Worm (Caenorhabditis elegans) whole organism, young adult: ENCODE results near the gene tbc-9.

ENCODE experiments used
- B0019.2 ChIP-seq: fragments of 200-800 bp; sonication (Bioruptor generic); conservative IDR thresholded peaks from 2 replicates; pipeline ENCODE4 v1.3.6; 2022; ENCODE audit warnings: missing genetic modification reagents, missing genetic modification characterization, missing compliant biosample characterization
- B0261.1 ChIP-seq: sonication (generic microtip); optimal IDR thresholded peaks from 2 replicates; lab custom pipeline; 2016; ENCODE audit warnings: mild to moderate bottlenecking, missing genetic modification characterization, moderate library complexity, missing compliant biosample characterization
- C06A6.2 ChIP-seq: fragments of 200-800 bp; sonication (Bioruptor generic); conservative IDR thresholded peaks from 2 replicates; pipeline ENCODE4 v1.3.6; 2022; ENCODE audit warnings: missing genetic modification characterization, missing compliant biosample characterization
- D2030.7 ChIP-seq: fragments of 200-800 bp; sonication (Bioruptor generic); IDR thresholded peaks from 2 replicates; pipeline ENCODE4 v1.3.6; 2022; ENCODE audit warnings: missing genetic modification reagents, missing genetic modification characterization, missing compliant biosample characterization
- F39B2.1 ChIP-seq: fragments of 200-800 bp; sonication (Bioruptor generic); IDR thresholded peaks from 2 replicates; pipeline ENCODE4 v1.3.6; 2022; ENCODE audit warnings: missing genetic modification reagents, missing genetic modification characterization, missing compliant biosample characterization
- F57C9.4 ChIP-seq: sonication (generic microtip); optimal IDR thresholded peaks from 2 replicates; lab custom pipeline; 2017; ENCODE audit warnings: mild to moderate bottlenecking, missing genetic modification characterization, missing compliant biosample characterization
- Y56A3A.18 ChIP-seq: fragments of 200-800 bp; sonication (Bioruptor generic); IDR thresholded peaks from 2 replicates; pipeline ENCODE4 v1.3.6; 2022; ENCODE audit warnings: missing genetic modification reagents, missing genetic modification characterization, missing compliant biosample characterization
- Y67H2A.10 ChIP-seq: fragments of 200-800 bp; sonication (Bioruptor generic); conservative IDR thresholded peaks from 2 replicates; pipeline ENCODE4 v1.3.6; 2022; ENCODE audit warnings: missing genetic modification reagents, missing genetic modification characterization, missing compliant biosample characterization
- Y95B8A.8 ChIP-seq: fragments of 200-800 bp; sonication (Bioruptor generic); IDR thresholded peaks from 2 replicates; pipeline ENCODE4 v1.3.6; 2022; ENCODE audit warnings: missing genetic modification reagents, missing genetic modification characterization, missing compliant biosample characterization
- ZK185.1 ChIP-seq: sonication (generic microtip); optimal IDR thresholded peaks from 2 replicates; lab custom pipeline; 2016; ENCODE audit warnings: mild to moderate bottlenecking, missing genetic modification characterization, missing compliant biosample characterization; ENCODE audit not compliant: poor library complexity, severe bottlenecking
- attf-6 ChIP-seq: fragments of 200-800 bp; sonication (Bioruptor generic); IDR thresholded peaks from 2 replicates; pipeline ENCODE4 v1.3.6; 2022; ENCODE audit warnings: missing genetic modification reagents, missing genetic modification characterization, missing compliant biosample characterization
- ccch-3 ChIP-seq: fragments of 200-800 bp; sonication (Bioruptor generic); optimal IDR thresholded peaks from 2 replicates; lab custom pipeline; 2018; ENCODE audit warnings: mild to moderate bottlenecking, missing genetic modification characterization, missing compliant biosample characterization
- cebp-1 ChIP-seq, 2 experiments: fragments of 200-800 bp in 1 of 2; sonication (Bioruptor generic) in 1 of 2; sonication (generic microtip) in 1 of 2; IDR thresholded peaks in 1 of 2; optimal IDR thresholded peaks in 1 of 2; 2 replicates each; pipeline versions ENCODE4 v1.3.6 to Lab custom; 2017 to 2022; ENCODE audit warnings: missing compliant biosample characterization in 2 of 2, missing genetic modification characterization in 2 of 2, mild to moderate bottlenecking in 1 of 2, missing genetic modification reagents in 1 of 2, moderate library complexity in 1 of 2
- cebp-2 ChIP-seq: fragments of 200-800 bp; sonication (Bioruptor generic); IDR thresholded peaks from 2 replicates; pipeline ENCODE4 v1.3.6; 2022; ENCODE audit warnings: missing genetic modification characterization, missing compliant biosample characterization
- ceh-100 ChIP-seq: fragments of 200-800 bp; sonication (Bioruptor generic); IDR thresholded peaks from 2 replicates; pipeline ENCODE4 v1.3.6; 2022; ENCODE audit warnings: missing genetic modification reagents, missing genetic modification characterization, missing compliant biosample characterization
- ceh-40 ChIP-seq: fragments of 200-800 bp; sonication (Bioruptor generic); IDR thresholded peaks from 2 replicates; pipeline ENCODE4 v1.3.6; 2022; ENCODE audit warnings: missing genetic modification characterization, missing compliant biosample characterization
- ceh-79 ChIP-seq: sonication (generic microtip); optimal IDR thresholded peaks from 2 replicates; lab custom pipeline; 2017; ENCODE audit warnings: mild to moderate bottlenecking, missing genetic modification characterization, missing compliant biosample characterization
- dpff-1 ChIP-seq: sonication (generic microtip); optimal IDR thresholded peaks from 2 replicates; lab custom pipeline; 2017; ENCODE audit warnings: mild to moderate bottlenecking, missing genetic modification characterization, missing compliant biosample characterization
- ekl-4 ChIP-seq: fragments of 200-800 bp; sonication (Bioruptor generic); IDR thresholded peaks from 2 replicates; pipeline ENCODE4 v1.3.6; 2022; ENCODE audit warnings: missing genetic modification reagents, missing genetic modification characterization, missing compliant biosample characterization
- ets-4 ChIP-seq: fragments of 200-800 bp; sonication (Bioruptor generic); optimal IDR thresholded peaks from 2 replicates; lab custom pipeline; 2018; ENCODE audit warnings: mild to moderate bottlenecking, missing genetic modification characterization, missing compliant biosample characterization
- fkh-3 ChIP-seq: sonication (generic microtip); optimal IDR thresholded peaks from 2 replicates; lab custom pipeline; 2016; ENCODE audit warnings: mild to moderate bottlenecking, missing genetic modification characterization, missing compliant biosample characterization
- hlh-12 ChIP-seq: sonication (generic microtip); optimal IDR thresholded peaks from 2 replicates; lab custom pipeline; 2016; ENCODE audit warnings: missing genetic modification characterization, missing compliant biosample characterization
- let-607 ChIP-seq, 2 experiments: fragments of 200-800 bp in 1 of 2; sonication (Bioruptor generic) in 1 of 2; sonication (generic microtip) in 1 of 2; optimal IDR thresholded peaks; 2 replicates each; lab custom pipeline; 2016 to 2018; ENCODE audit warnings: mild to moderate bottlenecking in 2 of 2, missing compliant biosample characterization in 2 of 2, missing genetic modification characterization in 2 of 2, moderate library complexity in 2 of 2, missing genotype in 1 of 2
- lin-35 ChIP-seq, 3 experiments: fragments of 150-350 bp in 2 of 3; sonication (generic microtip) in 1 of 3; optimal IDR thresholded peaks; 2 replicates each; lab custom pipeline; 2014 to 2018; ENCODE audit warnings: missing biosample characterization in 3 of 3, missing genetic modification characterization in 3 of 3, missing genetic modification reagents in 3 of 3
- lsl-1 ChIP-seq: fragments of 200-800 bp; sonication (Bioruptor generic); optimal IDR thresholded peaks from 2 replicates; lab custom pipeline; 2018; ENCODE audit warnings: mild to moderate bottlenecking, missing genetic modification characterization, moderate library complexity, missing compliant biosample characterization
- lsy-27 ChIP-seq: sonication (generic microtip); optimal IDR thresholded peaks from 2 replicates; lab custom pipeline; 2017; ENCODE audit warnings: missing genetic modification characterization, mild to moderate bottlenecking, missing compliant biosample characterization, antibody characterized with exemption, missing genotype, borderline replicate concordance; ENCODE audit not compliant: insufficient read depth
- madf-3 ChIP-seq: fragments of 200-800 bp; sonication (Bioruptor generic); IDR thresholded peaks from 2 replicates; pipeline ENCODE4 v1.3.6; 2022; ENCODE audit warnings: missing genetic modification reagents, missing genetic modification characterization, missing compliant biosample characterization
- madf-6 ChIP-seq: fragments of 200-800 bp; sonication (Bioruptor generic); IDR thresholded peaks from 2 replicates; pipeline ENCODE4 v1.3.6; 2022; ENCODE audit warnings: missing genetic modification reagents, missing genetic modification characterization, missing compliant biosample characterization
- madf-8 ChIP-seq: fragments of 200-800 bp; sonication (Bioruptor generic); conservative IDR thresholded peaks from 2 replicates; pipeline ENCODE4 v1.3.6; 2022; ENCODE audit warnings: missing genetic modification reagents, missing genetic modification characterization, missing compliant biosample characterization
- mel-28 ChIP-seq: sonication (generic microtip); optimal IDR thresholded peaks from 2 replicates; lab custom pipeline; 2016; ENCODE audit warnings: borderline replicate concordance, mild to moderate bottlenecking, missing genetic modification characterization, missing compliant biosample characterization
- nfya-1 ChIP-seq: sonication (generic microtip); optimal IDR thresholded peaks from 2 replicates; lab custom pipeline; 2017; ENCODE audit warnings: antibody characterized with exemption, missing compliant biosample characterization, missing genetic modification characterization, borderline replicate concordance; ENCODE audit not compliant: insufficient read depth
- nhr-80 ChIP-seq: sonication (generic microtip); optimal IDR thresholded peaks from 2 replicates; lab custom pipeline; 2016; ENCODE audit warnings: missing genetic modification characterization, missing compliant biosample characterization
- rcor-1 ChIP-seq: fragments of 200-800 bp; sonication (Bioruptor generic); IDR thresholded peaks from 2 replicates; pipeline ENCODE4 v1.3.6; 2022; ENCODE audit warnings: missing genetic modification reagents, missing genetic modification characterization, missing compliant biosample characterization
- rec-8 ChIP-seq, 2 experiments: sonication (generic microtip); optimal IDR thresholded peaks; 2 replicates each; lab custom pipeline; 2016; ENCODE audit warnings: mild to moderate bottlenecking in 2 of 2, missing genetic modification characterization in 2 of 2, missing genetic modification reagents in 2 of 2, missing genotype in 2 of 2, missing biosample characterization in 1 of 2, missing compliant biosample characterization in 1 of 2, moderate library complexity in 1 of 2
- rpc-1 ChIP-seq, 2 experiments: fragments of 150-350 bp in 1 of 2; sonication (generic microtip) in 1 of 2; optimal IDR thresholded peaks; 2 replicates each; lab custom pipeline; 2014 to 2018; ENCODE audit warnings: missing biosample characterization in 1 of 2, missing genetic modification characterization in 1 of 2, missing genetic modification reagents in 1 of 2, missing genotype in 1 of 2
- snpc-1.1 ChIP-seq: sonication (generic microtip); optimal IDR thresholded peaks from 2 replicates; lab custom pipeline; 2017; ENCODE audit warnings: missing genetic modification characterization, mild to moderate bottlenecking, missing compliant biosample characterization, antibody characterized with exemption, moderate library complexity, missing genotype, missing genetic modification reagents; ENCODE audit not compliant: insufficient read depth
- somi-1 ChIP-seq: fragments of 200-800 bp; sonication (Bioruptor generic); optimal IDR thresholded peaks from 2 replicates; lab custom pipeline; 2018; ENCODE audit warnings: mild to moderate bottlenecking, missing genetic modification characterization, missing compliant biosample characterization
- unc-62 ChIP-seq: fragments of 150-350 bp; optimal IDR thresholded peaks from 2 replicates; lab custom pipeline; 2014; ENCODE audit warnings: missing biosample characterization, missing genetic modification reagents, missing genetic modification characterization
- ztf-3 ChIP-seq: fragments of 200-800 bp; sonication (Bioruptor generic); optimal IDR thresholded peaks from 2 replicates; lab custom pipeline; 2018; ENCODE audit warnings: mild to moderate bottlenecking, missing genetic modification characterization, missing compliant biosample characterization

Gene tbc-9

DNA sequence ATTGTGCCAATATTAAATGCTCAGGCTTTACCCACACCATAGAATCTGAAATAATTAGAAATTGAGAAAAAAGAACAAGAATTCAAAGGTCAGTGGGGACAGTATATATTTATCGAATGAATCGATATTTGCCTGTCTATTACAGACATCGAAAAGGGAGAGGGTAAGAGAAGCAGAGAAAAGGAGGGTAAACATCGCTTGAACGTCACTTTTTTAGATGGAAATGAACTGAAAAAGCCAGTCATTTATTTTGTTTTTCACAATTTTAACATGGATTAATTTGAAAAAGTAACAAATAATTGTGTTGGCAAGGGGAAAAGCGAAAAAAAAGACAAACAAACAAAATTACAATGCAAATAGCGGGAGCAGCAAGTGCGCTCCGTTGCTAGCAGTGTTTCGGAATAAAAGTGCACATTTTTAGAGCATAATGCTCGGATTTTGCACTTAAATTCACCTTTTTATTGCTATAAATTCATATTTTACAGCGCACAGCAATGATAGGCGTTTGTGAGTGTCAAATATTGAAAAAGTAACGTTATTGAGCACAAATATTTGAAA, at the start of gene tbc-9:
Gene tbc-9 (minus strand): TSS at position 51 of the 558 bp plus-strand sequence.
- TF ChIP-seq ceh-79 (tag; lab: Kevin White, UChicago), result no peak

DNA sequence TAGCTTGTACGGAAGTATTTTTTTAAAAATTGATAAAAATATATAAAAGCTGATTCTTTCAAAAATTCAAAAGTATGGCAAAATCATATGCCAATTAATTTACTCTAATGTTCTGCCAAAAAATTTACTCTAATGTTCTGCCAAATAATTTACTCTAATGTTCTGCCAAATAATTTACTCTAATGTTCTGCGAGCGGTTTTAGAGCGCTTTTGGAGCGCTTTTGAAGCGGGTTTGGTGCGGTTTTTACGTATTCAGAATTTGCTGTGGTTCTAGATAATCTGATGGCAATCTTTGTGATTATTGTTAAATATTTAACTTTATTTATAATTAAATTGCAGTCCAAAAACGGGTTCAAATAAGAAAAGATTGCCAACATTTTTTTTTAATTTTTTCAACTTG, 46.7 kb upstream of the tbc-9 start:
- TF ChIP-seq cebp-2 (GFP tag; lab: Robert Waterston, UW), result no peak
- peak in 1 of 2 experiments; percentile 12 for TF ChIP-seq rec-8 (tag; optimal IDR thresholded peaks at IDR 0.05; lab: Kevin White, UChicago)
- TF ChIP-seq hlh-12 (tag; lab: Kevin White, UChicago), result peak; percentile 61
- no peak for TF ChIP-seq ekl-4 (GFP tag; lab: Robert Waterston, UW)
- no peak for TF ChIP-seq F39B2.1 (GFP tag; lab: Robert Waterston, UW)
- TF ChIP-seq Y56A3A.18, result no peak

DNA sequence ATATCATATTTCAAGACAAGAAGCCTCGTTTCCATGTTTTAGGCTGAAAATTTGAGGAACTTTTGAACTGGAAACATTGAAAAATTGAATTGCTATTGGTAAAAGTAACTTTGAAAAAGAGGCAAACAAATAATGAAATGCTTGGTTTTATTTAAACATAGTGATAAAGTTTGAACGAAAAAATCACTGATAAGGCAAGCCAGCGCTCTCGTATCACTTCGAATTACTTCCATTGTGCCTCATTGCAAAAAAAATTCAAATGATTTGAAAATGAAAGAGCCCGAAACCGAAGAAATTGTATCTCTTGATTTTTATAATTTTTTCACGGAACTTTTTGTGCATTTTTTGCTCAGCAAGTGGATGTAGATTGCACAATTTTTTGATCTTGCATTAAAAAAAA, 45.5 kb upstream of the tbc-9 start, which contains the start of gene F52G2.3:
Gene F52G2.3 (minus strand): TSS at position 43 of the 400 bp plus-strand sequence.
- peak; percentile 41 for TF ChIP-seq nhr-80 (tag; lab: Kevin White, UChicago)
- TF ChIP-seq mel-28, result no peak
- TF ChIP-seq, all 124 proteins: peak for 1

DNA sequence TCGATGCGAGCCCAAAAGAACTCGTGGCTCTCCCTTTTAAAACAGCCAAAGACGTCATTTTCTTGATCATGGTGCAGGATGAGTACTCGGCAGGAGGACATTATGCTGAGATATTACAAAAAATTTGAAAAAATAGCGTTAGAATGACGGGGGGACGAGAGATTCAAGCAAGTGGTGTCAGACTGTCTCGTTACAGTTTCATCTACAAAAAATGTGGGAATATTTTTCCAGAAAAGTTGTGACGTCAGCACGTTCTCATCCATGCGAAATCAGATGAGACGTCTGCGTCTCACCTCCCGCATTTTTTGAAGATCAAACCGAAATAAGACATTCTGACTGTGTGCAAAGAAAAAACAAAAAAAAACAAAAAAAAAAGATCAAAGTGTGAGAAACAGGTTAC, 37.5 kb upstream of the tbc-9 start, which contains the start of gene rsd-2:
Gene rsd-2 (minus strand): TSS at position 101 of the 400 bp plus-strand sequence.
- TF ChIP-seq unc-62 (no peak), ztf-3 (GFP tag; lab: Kevin White, UChicago) (no peak), cebp-1 (GFP tag; IDR thresholded peaks at IDR 0.05; lab: Robert Waterston, UW) (no peak), cebp-1 (tag; optimal IDR thresholded peaks at IDR 0.05; lab: Kevin White, UChicago) (no peak), Y95B8A.8 (GFP tag; lab: Robert Waterston, UW) (no peak), madf-8 (GFP tag; lab: Robert Waterston, UW) (no peak), dpff-1 (tag; lab: Kevin White, UChicago) (no peak)

DNA sequence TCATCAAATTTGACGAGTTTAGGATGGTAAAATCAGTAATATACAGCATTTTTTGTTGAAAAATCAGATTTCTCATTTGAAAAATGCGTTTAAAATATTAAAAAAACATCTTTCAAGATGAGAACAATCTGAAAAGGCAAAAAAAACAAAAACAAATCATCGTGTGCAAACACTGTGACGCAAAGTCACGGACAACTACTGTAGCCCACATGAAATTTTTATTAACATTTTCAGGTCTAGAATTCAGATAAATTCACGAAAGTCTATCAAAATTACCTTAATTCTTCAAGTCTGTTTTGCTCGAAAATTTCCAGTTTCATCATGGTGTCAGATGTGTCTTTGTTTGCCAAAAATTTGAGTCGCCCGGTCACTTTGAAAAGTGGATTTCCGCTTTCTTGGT, 36.2 kb upstream of the tbc-9 start:
- TF ChIP-seq ceh-100 (GFP tag; lab: Robert Waterston, UW) (no peak), madf-8 (GFP tag; lab: Robert Waterston, UW) (peak; percentile 97), madf-6 (GFP tag; lab: Robert Waterston, UW) (peak; percentile 98), lsl-1 (GFP tag; lab: Kevin White, UChicago) (peak; percentile 90), ZK185.1 (tag; lab: Kevin White, UChicago) (no peak), lsy-27 (no peak), nfya-1 (tag; lab: Kevin White, UChicago) (no peak), rcor-1 (GFP tag; lab: Robert Waterston, UW) (no peak), B0019.2 (GFP tag; lab: Robert Waterston, UW) (no peak), lin-35 (GFP tag; optimal IDR thresholded peaks at IDR 0.05; lab: Kevin White, UChicago) (no peak), somi-1 (GFP tag; lab: Kevin White, UChicago) (no peak), ets-4 (GFP tag; lab: Kevin White, UChicago) (no peak), fkh-3 (tag; lab: Kevin White, UChicago) (no peak), attf-6 (GFP tag; lab: Robert Waterston, UW) (peak; percentile 74), ceh-40 (no peak), D2030.7 (peak; percentile 64), ccch-3 (GFP tag; lab: Kevin White, UChicago) (no peak), C06A6.2 (GFP tag; lab: Robert Waterston, UW) (no peak), snpc-1.1 (no peak), madf-3 (GFP tag; lab: Robert Waterston, UW) (no peak), nhr-80 (tag; lab: Kevin White, UChicago) (no peak), Y67H2A.10 (GFP tag; lab: Robert Waterston, UW) (no peak), let-607 (tag; optimal IDR thresholded peaks at IDR 0.05; lab: Kevin White, UChicago) (no peak), F57C9.4 (no peak), rpc-1 (optimal IDR thresholded peaks at IDR 0.05; lab: Kevin White, UChicago) (no peak), rpc-1 (tag; optimal IDR thresholded peaks at IDR 0.05; lab: Kevin White, UChicago) (no peak), B0261.1 (tag; lab: Kevin White, UChicago) (no peak)
